Worm (Caenorhabditis elegans) whole organism, L4 larva: ENCODE measurements around the gene ZK1055.6.

ENCODE experiments used
- F10B5.3 ChIP-seq: sonication (generic microtip); optimal IDR thresholded peaks from 2 replicates; lab custom pipeline; 2016; ENCODE audit warnings: mild to moderate bottlenecking, missing genetic modification characterization, missing compliant biosample characterization
- R02D3.7 ChIP-seq: fragments of 150-350 bp; sonication (generic microtip); optimal IDR thresholded peaks from 3 replicates; lab custom pipeline; 2014; ENCODE audit warnings: missing biosample characterization, missing genetic modification characterization
- T26A8.4 ChIP-seq: fragments of 200-800 bp; sonication (Bioruptor generic); IDR thresholded peaks from 2 replicates; pipeline ENCODE4 v1.3.6; 2022; ENCODE audit warnings: missing genetic modification characterization, missing compliant biosample characterization
- Y5F2A.4 ChIP-seq: fragments of 200-800 bp; sonication (Bioruptor generic); optimal IDR thresholded peaks from 2 replicates; lab custom pipeline; 2018; ENCODE audit warnings: mild to moderate bottlenecking, missing genetic modification characterization, missing compliant biosample characterization
- Y75B8A.6 ChIP-seq: fragments of 200-800 bp; sonication (Bioruptor generic); IDR thresholded peaks from 2 replicates; pipeline ENCODE4 v1.3.6; 2022; ENCODE audit warnings: missing genetic modification reagents, missing genetic modification characterization, missing compliant biosample characterization
- ama-1 ChIP-seq: fragments of 150-350 bp; optimal IDR thresholded peaks from 2 replicates; lab custom pipeline; 2014; ENCODE audit warnings: inconsistent platforms, mixed read lengths
- arid-1 ChIP-seq: fragments of 200-800 bp; sonication (Bioruptor generic); conservative IDR thresholded peaks from 2 replicates; pipeline ENCODE4 v1.3.6; 2022; ENCODE audit warnings: missing genetic modification reagents, missing genetic modification characterization, missing compliant biosample characterization
- ceh-20 ChIP-seq: fragments of 200-800 bp; sonication (Bioruptor generic); IDR thresholded peaks from 2 replicates; pipeline ENCODE4 v1.3.6; 2022; ENCODE audit warnings: missing genetic modification reagents, missing genetic modification characterization, missing compliant biosample characterization
- ceh-32 ChIP-seq: sonication (generic microtip); optimal IDR thresholded peaks from 2 replicates; lab custom pipeline; 2016; ENCODE audit warnings: mild to moderate bottlenecking, missing genetic modification characterization, missing compliant biosample characterization; ENCODE audit not compliant: poor library complexity
- ceh-62 ChIP-seq: sonication (generic microtip); optimal IDR thresholded peaks from 2 replicates; lab custom pipeline; 2017; ENCODE audit warnings: missing biosample characterization, missing genetic modification characterization
- daf-16 ChIP-seq, 3 experiments: sonication (generic microtip); optimal IDR thresholded peaks; 2 replicates each; lab custom pipeline; 2016 to 2017; ENCODE audit warnings: missing genetic modification characterization in 3 of 3, missing genetic modification reagents in 3 of 3, mild to moderate bottlenecking in 2 of 3, missing compliant biosample characterization in 2 of 3, missing biosample characterization in 1 of 3, moderate library complexity in 1 of 3
- daf-19 ChIP-seq: fragments of 200-800 bp; sonication (Bioruptor generic); conservative IDR thresholded peaks from 2 replicates; pipeline ENCODE4 v1.3.6; 2022; ENCODE audit warnings: missing genetic modification characterization, missing compliant biosample characterization
- dmd-6 ChIP-seq: fragments of 200-800 bp; sonication (Bioruptor generic); IDR thresholded peaks from 2 replicates; pipeline ENCODE4 v1.3.6; 2022; ENCODE audit warnings: missing genetic modification reagents, missing genetic modification characterization, missing compliant biosample characterization
- dmd-9 ChIP-seq: fragments of 200-800 bp; sonication (Bioruptor generic); IDR thresholded peaks from 2 replicates; pipeline ENCODE4 v1.3.6; 2022; ENCODE audit warnings: missing genetic modification reagents, missing genetic modification characterization, missing compliant biosample characterization
- dve-1 ChIP-seq: sonication (generic microtip); optimal IDR thresholded peaks from 2 replicates; lab custom pipeline; 2017; ENCODE audit warnings: antibody characterized with exemption, mild to moderate bottlenecking, missing genetic modification characterization, missing compliant biosample characterization; ENCODE audit not compliant: insufficient read depth
- fkh-10 ChIP-seq: fragments of 150-350 bp; optimal IDR thresholded peaks from 2 replicates; lab custom pipeline; 2014; ENCODE audit warnings: missing biosample characterization, missing genetic modification reagents, missing genetic modification characterization
- hlh-30 ChIP-seq: sonication (generic microtip); optimal IDR thresholded peaks from 2 replicates; lab custom pipeline; 2017; ENCODE audit warnings: antibody characterized with exemption, mild to moderate bottlenecking, missing genetic modification characterization, missing compliant biosample characterization; ENCODE audit not compliant: insufficient read depth
- jun-1 ChIP-seq: fragments of 150-350 bp; optimal IDR thresholded peaks from 2 replicates; lab custom pipeline; 2014; ENCODE audit warnings: missing biosample characterization, missing genetic modification reagents, missing genetic modification characterization
- lim-7 ChIP-seq: fragments of 200-800 bp; sonication (Bioruptor generic); IDR thresholded peaks from 2 replicates; pipeline ENCODE4 v1.3.6; 2022; ENCODE audit warnings: missing genetic modification characterization, missing compliant biosample characterization
- lin-13 ChIP-seq: fragments of 150-350 bp; optimal IDR thresholded peaks from 2 replicates; lab custom pipeline; 2014; ENCODE audit warnings: missing biosample characterization, missing genetic modification reagents, missing genetic modification characterization
- lin-38 ChIP-seq: fragments of 200-800 bp; sonication (Bioruptor generic); IDR thresholded peaks from 2 replicates; pipeline ENCODE4 v1.3.6; 2022; ENCODE audit warnings: missing genetic modification reagents, missing genetic modification characterization, missing compliant biosample characterization
- lin-39 ChIP-seq: fragments of 150-350 bp; optimal IDR thresholded peaks from 2 replicates; lab custom pipeline; 2014; ENCODE audit warnings: missing biosample characterization, missing genetic modification reagents, missing genetic modification characterization
- lir-3 ChIP-seq: sonication (generic microtip); optimal IDR thresholded peaks from 2 replicates; lab custom pipeline; 2016; ENCODE audit warnings: mild to moderate bottlenecking, missing genetic modification characterization, missing compliant biosample characterization
- madf-5 ChIP-seq, 2 experiments: fragments of 200-800 bp; sonication (Bioruptor generic); IDR thresholded peaks; 2 replicates each; pipeline ENCODE4 v1.3.6; 2022; ENCODE audit warnings: missing compliant biosample characterization in 2 of 2, missing genetic modification characterization in 2 of 2
- mdt-29 ChIP-seq: fragments of 200-800 bp; sonication (Bioruptor generic); IDR thresholded peaks from 2 replicates; pipeline ENCODE4 v1.3.6; 2022; ENCODE audit warnings: missing genetic modification reagents, missing genetic modification characterization, missing compliant biosample characterization
- mep-1 ChIP-seq: fragments of 150-350 bp; sonication (generic microtip); optimal IDR thresholded peaks from 3 replicates; lab custom pipeline; 2014; ENCODE audit warnings: missing biosample characterization, missing genetic modification characterization
- mes-2 ChIP-seq: sonication (generic microtip); optimal IDR thresholded peaks from 2 replicates; lab custom pipeline; 2016; ENCODE audit warnings: missing genotype, mild to moderate bottlenecking, missing genetic modification characterization, missing compliant biosample characterization; ENCODE audit not compliant: poor library complexity, severe bottlenecking
- nhr-10 ChIP-seq: fragments of 150-350 bp; optimal IDR thresholded peaks from 2 replicates; lab custom pipeline; 2014; ENCODE audit warnings: missing biosample characterization, missing genetic modification characterization
- nhr-28 ChIP-seq: fragments of 150-350 bp; optimal IDR thresholded peaks from 2 replicates; lab custom pipeline; 2014; ENCODE audit warnings: missing biosample characterization, missing genetic modification characterization
- nhr-41 ChIP-seq: fragments of 200-800 bp; sonication (Bioruptor generic); IDR thresholded peaks from 2 replicates; pipeline ENCODE4 v1.3.6; 2022; ENCODE audit warnings: missing genetic modification reagents, missing genetic modification characterization, missing compliant biosample characterization
- nhr-42 ChIP-seq: fragments of 200-800 bp; sonication (Bioruptor generic); IDR thresholded peaks from 2 replicates; pipeline ENCODE4 v1.3.6; 2022; ENCODE audit warnings: missing genetic modification characterization, missing compliant biosample characterization
- nhr-76 ChIP-seq: fragments of 150-350 bp; optimal IDR thresholded peaks from 2 replicates; lab custom pipeline; 2014; ENCODE audit warnings: missing biosample characterization, missing genetic modification characterization
- pha-4 ChIP-seq, 2 experiments: fragments of 150-350 bp in 1 of 2; fragments of 200-800 bp in 1 of 2; sonication (Bioruptor generic) in 1 of 2; IDR thresholded peaks in 1 of 2; optimal IDR thresholded peaks in 1 of 2; 2 replicates each; pipeline versions ENCODE4 v1.3.6 to Lab custom; 2014 to 2022; ENCODE audit warnings: missing genetic modification characterization in 2 of 2, missing genetic modification reagents in 2 of 2, missing biosample characterization in 1 of 2, missing compliant biosample characterization in 1 of 2
- pqm-1 ChIP-seq: sonication (generic microtip); optimal IDR thresholded peaks from 2 replicates; lab custom pipeline; 2017; ENCODE audit warnings: missing biosample characterization, missing genetic modification characterization
- saeg-2 ChIP-seq: fragments of 200-800 bp; sonication (Bioruptor generic); IDR thresholded peaks from 2 replicates; pipeline ENCODE4 v1.3.6; 2022; ENCODE audit warnings: missing genetic modification reagents, missing genetic modification characterization, missing compliant biosample characterization
- skn-1 ChIP-seq: fragments of 150-350 bp; optimal IDR thresholded peaks from 2 replicates; lab custom pipeline; 2014; ENCODE audit warnings: missing biosample characterization, missing genetic modification characterization
- unc-62 ChIP-seq, 3 experiments: fragments of 150-350 bp in 1 of 3; sonication (generic microtip); optimal IDR thresholded peaks in 2 of 3; peaks in 1 of 3; 1 replicate in 1 of 3; 2 replicates in 2 of 3; lab custom pipeline; 2014 to 2017; ENCODE audit warnings: missing biosample characterization in 3 of 3, missing genetic modification characterization in 3 of 3, missing genetic modification reagents in 3 of 3, missing genotype in 1 of 3
- vab-7 ChIP-seq: fragments of 200-800 bp; sonication (Bioruptor generic); IDR thresholded peaks from 2 replicates; pipeline ENCODE4 v1.3.6; 2022; ENCODE audit warnings: missing genetic modification reagents, missing genetic modification characterization, missing compliant biosample characterization
- zfp-3 ChIP-seq: fragments of 200-800 bp; sonication (Bioruptor generic); conservative IDR thresholded peaks from 2 replicates; pipeline ENCODE4 v1.3.6; 2022; ENCODE audit warnings: missing genetic modification reagents, missing genetic modification characterization, missing compliant biosample characterization
- ztf-11 ChIP-seq: fragments of 150-350 bp; optimal IDR thresholded peaks from 2 replicates; lab custom pipeline; 2014; ENCODE audit warnings: missing biosample characterization, missing genetic modification characterization
- ztf-7 ChIP-seq: fragments of 150-350 bp; optimal IDR thresholded peaks from 2 replicates; lab custom pipeline; 2014; ENCODE audit warnings: missing biosample characterization, missing genetic modification characterization

ZK1055.6 gene

DNA sequence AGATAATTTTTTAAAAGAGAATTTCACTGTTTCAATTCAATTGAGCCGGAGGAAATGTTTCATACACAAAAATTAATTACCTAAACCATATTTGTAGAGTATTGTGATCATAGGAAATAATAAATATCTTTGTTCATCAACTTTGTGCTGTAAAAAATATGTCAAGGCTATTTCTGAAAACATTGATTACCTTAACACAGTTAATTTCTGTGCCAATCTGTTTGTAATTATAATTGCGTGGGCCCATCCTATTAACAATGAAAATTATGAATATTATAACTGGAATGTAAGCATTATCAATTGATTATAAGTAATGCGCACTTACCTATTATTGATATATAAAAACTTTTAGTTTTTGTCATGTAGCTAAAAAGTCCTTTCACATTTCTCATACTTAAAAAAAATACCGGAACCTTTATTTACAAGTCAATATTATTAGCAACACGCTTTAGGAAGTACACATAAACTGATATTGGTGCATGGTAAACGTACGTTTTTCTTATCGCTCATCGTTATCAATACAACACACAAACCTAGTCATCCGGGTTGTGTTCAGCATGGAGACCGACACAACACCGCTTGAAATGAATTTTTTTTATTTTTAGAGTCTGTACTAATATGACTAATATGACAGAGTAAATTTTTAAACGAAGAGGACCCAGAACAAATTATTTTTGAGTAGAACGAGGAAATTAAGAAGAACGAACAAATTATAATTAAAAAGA, 26.8 kb downstream of the ZK1055.6 start, which contains the start of gene fut-2 (continued):
- TF ChIP-seq madf-5 (GFP tag; IDR thresholded peaks at IDR 0.05; lab: Robert Waterston, UW), result no peak
- TF ChIP-seq nhr-76 (tag; lab: Kevin White, UChicago), result no peak
- TF ChIP-seq ama-1, result no peak
- TF ChIP-seq pqm-1 (tag; lab: Kevin White, UChicago), result peak; percentile 98
- TF ChIP-seq nhr-42 (GFP tag; lab: Robert Waterston, UW), result no peak
- TF ChIP-seq F10B5.3 (tag; lab: Kevin White, UChicago), result no peak
- TF ChIP-seq nhr-28 (tag; lab: Kevin White, UChicago), result peak; percentile 90
- no peak for TF ChIP-seq Y75B8A.6 (GFP tag; lab: Robert Waterston, UW)
- no peak for TF ChIP-seq ztf-7
- TF ChIP-seq ceh-32 (tag; lab: Kevin White, UChicago), result no peak
- TF ChIP-seq fkh-10, result no peak
- no peak for TF ChIP-seq lin-13
- TF ChIP-seq lin-39, result no peak
- no peak for TF ChIP-seq mep-1 (tag; lab: Kevin White, UChicago)
- no peak for TF ChIP-seq mes-2 (tag; lab: Kevin White, UChicago)
- TF ChIP-seq hlh-30 (tag; lab: Kevin White, UChicago), result no peak
- TF ChIP-seq vab-7 (GFP tag; lab: Robert Waterston, UW), result no peak
- no peak for TF ChIP-seq saeg-2 (GFP tag; lab: Robert Waterston, UW)
- peak; percentile 33; the same call in 1 of the 2 replicates for TF ChIP-seq dmd-6 (GFP tag; lab: Robert Waterston, UW)
- no peak for TF ChIP-seq ztf-11 (tag; lab: Kevin White, UChicago)
- TF ChIP-seq, all 104 proteins: peak for 7

- TF ChIP-seq ztf-7 (no peak), R02D3.7 (tag; lab: Kevin White, UChicago) (no peak), arid-1 (no peak), ceh-62 (tag; lab: Kevin White, UChicago) (no peak), daf-16 (GFP tag; optimal IDR thresholded peaks at IDR 0.05; lab: Kevin White, UChicago) (no peak), daf-16 (tag; optimal IDR thresholded peaks at IDR 0.05; lab: Kevin White, UChicago) (peak; percentile 75), nhr-28 (tag; lab: Kevin White, UChicago) (peak; percentile 45), dve-1 (tag; lab: Kevin White, UChicago) (peak; percentile 50), lir-3 (no peak), pqm-1 (tag; lab: Kevin White, UChicago) (peak; percentile 69)
These were observed 36.5 kb downstream of the ZK1055.6 start, which contains the start of gene K04A8.1 for ce11 chrV:6565851-6566386. K04A8.1 (plus strand) TSS chrV:6566336.

DNA sequence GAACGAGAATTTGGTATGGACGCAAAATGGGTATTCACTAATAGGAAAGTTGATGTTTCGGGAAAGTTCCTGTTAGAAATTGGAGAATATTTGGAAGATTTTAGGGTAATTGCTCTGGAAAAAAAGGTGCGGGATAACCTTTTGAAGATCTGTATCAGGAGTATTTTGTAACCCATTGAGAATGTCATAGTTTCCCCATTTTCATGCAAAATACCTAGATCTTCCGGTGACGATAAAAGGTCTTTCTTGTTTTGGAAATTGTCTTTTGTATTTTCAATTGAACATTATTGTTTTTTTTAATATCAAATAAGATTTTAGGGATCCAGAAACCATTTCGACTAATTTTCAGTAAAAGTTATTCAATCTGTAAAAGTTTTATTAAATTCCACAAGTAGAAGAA, 40.8 kb downstream of the ZK1055.6 start, which contains the start of gene spp-19:
Gene spp-19 (minus strand): TSS at position 101 of the 400 bp plus-strand sequence.
- TF ChIP-seq T26A8.4 (GFP tag; lab: Robert Waterston, UW), result no peak

ce11 chrV:6559585-6559984, 42.8 kb downstream of the ZK1055.6 start:
- TF ChIP-seq jun-1 (tag; lab: Kevin White, UChicago), result no peak
- peak in 1 of 2 experiments; percentile 11 for TF ChIP-seq unc-62 (GFP tag; optimal IDR thresholded peaks at IDR 0.05 in 1 of 2; lab: Kevin White, UChicago)
- no peak for TF ChIP-seq unc-62 (tag; optimal IDR thresholded peaks at IDR 0.05; lab: Kevin White, UChicago)
- TF ChIP-seq Y5F2A.4 (GFP tag; lab: Kevin White, UChicago), result peak; percentile 53
- peak; percentile 67; the same call in 1 of the 2 replicates for TF ChIP-seq dmd-9 (GFP tag; lab: Robert Waterston, UW)
- no peak for TF ChIP-seq ztf-7
- peak; percentile 96 for TF ChIP-seq lim-7 (GFP tag; lab: Robert Waterston, UW)
- TF ChIP-seq lir-3, result peak; percentile 39
- TF ChIP-seq zfp-3, result 0 out of 2 replicates have a peak, but pooled peaks have one; percentile 65
- no peak for TF ChIP-seq daf-19 (GFP tag; lab: Robert Waterston, UW)
- TF ChIP-seq nhr-10 (tag; lab: Kevin White, UChicago), result no peak
- 0 out of 2 replicates have a peak, but pooled peaks have one; percentile 57 for TF ChIP-seq nhr-41 (GFP tag; lab: Robert Waterston, UW)
- TF ChIP-seq skn-1, result no peak
- TF ChIP-seq ceh-20 (GFP tag; lab: Robert Waterston, UW), result 0 out of 2 replicates have a peak, but pooled peaks have one; percentile 57
- TF ChIP-seq madf-5 (GFP tag; IDR thresholded peaks at IDR 0.05; lab: Robert Waterston, UW), result 0 out of 4 replicates have a peak, but pooled peaks of 1 of the 2 experiments have one; percentile 52
- TF ChIP-seq ceh-62 (tag; lab: Kevin White, UChicago), result no peak
- no peak; the same call in none of the 2 replicates for TF ChIP-seq lin-38 (GFP tag; lab: Robert Waterston, UW)
- TF ChIP-seq mdt-29 (GFP tag; lab: Robert Waterston, UW), result no peak
- peak; percentile 83; the same call in 1 of the 2 replicates for TF ChIP-seq pha-4 (GFP tag; IDR thresholded peaks at IDR 0.05; lab: Robert Waterston, UW)
- TF ChIP-seq pha-4 (tag; optimal IDR thresholded peaks at IDR 0.05; lab: Kevin White, UChicago), result no peak
